Worm (Caenorhabditis elegans): ENCODE data around the gene srh-68.

Gene srh-68

ce11 chrII:12508650-12509049 lies 1.5 kb downstream of the srh-68 start, which contains the start of gene srh-67:
TSS of gene srh-67 (plus strand) at chrII:12508950.
- TF ChIP-seq fkh-4 (tag; optimal IDR thresholded peaks at IDR 0.05; ENCODE audit: borderline replicate concordance) (no peak), swsn-7 (tag; optimal IDR thresholded peaks at IDR 0.05) (no peak), tlp-1 (tag; optimal IDR thresholded peaks at IDR 0.05) (no peak)

- TF ChIP-seq mab-9 (GFP tag; IDR thresholded peaks at IDR 0.05) (no peak), nhr-85 (tag) (no peak), mdl-1 (tag; optimal IDR thresholded peaks at IDR 0.05) (no peak), zag-1 (tag; optimal IDR thresholded peaks at IDR 0.05) (no peak), fkh-8 (tag; optimal IDR thresholded peaks at IDR 0.05) (no peak), hlh-17 (GFP tag; optimal IDR thresholded peaks at IDR 0.05; ENCODE audit: borderline replicate concordance) (no peak), ceh-82 (tag; optimal IDR thresholded peaks at IDR 0.05) (no peak), unc-86 (tag; optimal IDR thresholded peaks at IDR 0.05) (no peak), egl-13 (tag; optimal IDR thresholded peaks at IDR 0.05) (no peak), pqm-1 (tag; optimal IDR thresholded peaks at IDR 0.05) (no peak)
These were observed 4.7 kb downstream of the srh-68 start, which contains the start of gene srh-73 for ce11 chrII:12511866-12512265. TSS of gene srh-73 (plus strand) at chrII:12512166.

- no peak for TF ChIP-seq lin-35 (GFP tag; optimal IDR thresholded peaks at IDR 0.05)
- TF ChIP-seq hlh-17 (GFP tag; optimal IDR thresholded peaks at IDR 0.05; ENCODE audit: borderline replicate concordance) = no peak
- no peak for TF ChIP-seq C04F5.9 (tag; optimal IDR thresholded peaks at IDR 0.05)
- TF ChIP-seq hlh-4 (tag; optimal IDR thresholded peaks at IDR 0.05) = no peak
- no peak for TF ChIP-seq pag-3 (tag; optimal IDR thresholded peaks at IDR 0.05; ENCODE audit: borderline replicate concordance, insufficient read depth)
- no peak for TF ChIP-seq sptf-1 (tag; optimal IDR thresholded peaks at IDR 0.05)
- no peak for TF ChIP-seq grh-1 (GFP tag; IDR thresholded peaks at IDR 0.05)
- TF ChIP-seq fkh-10 (GFP tag; optimal IDR thresholded peaks at IDR 0.05) = no peak
- no peak for TF ChIP-seq fos-1 (tag; optimal IDR thresholded peaks at IDR 0.05)
- no peak for TF ChIP-seq mep-1 (tag; optimal IDR thresholded peaks at IDR 0.05)
- TF ChIP-seq egl-13 (tag; optimal IDR thresholded peaks at IDR 0.05) = no peak
- no peak for TF ChIP-seq ceh-88 (GFP tag; IDR thresholded peaks at IDR 0.05)
- no peak for TF ChIP-seq ceh-82 (tag; optimal IDR thresholded peaks at IDR 0.05)
- TF ChIP-seq nhr-19 (GFP tag; conservative IDR thresholded peaks at IDR 0.05) = no peak
- no peak for TF ChIP-seq lsy-2 (tag; optimal IDR thresholded peaks at IDR 0.05)
- TF ChIP-seq ztf-11 (tag; optimal IDR thresholded peaks at IDR 0.05) = no peak
These were observed 7.5 kb downstream of the srh-68 start, which contains the start of gene srh-69 for ce11 chrII:12514620-12515019. TSS of gene srh-69 (minus strand) at chrII:12514720.

ce11 chrII:12516313-12516712 lies 9.2 kb downstream of the srh-68 start, which contains the start of gene srh-61:
TSS of gene srh-61 (minus strand) at chrII:12516413.
- no peak for TF ChIP-seq ceh-88 (GFP tag; IDR thresholded peaks at IDR 0.05)
- no peak for TF ChIP-seq pqm-1 (tag; optimal IDR thresholded peaks at IDR 0.05)
- no peak for TF ChIP-seq elt-2 (tag; optimal IDR thresholded peaks at IDR 0.05)
- TF ChIP-seq fkh-4 (tag; optimal IDR thresholded peaks at IDR 0.05; ENCODE audit: borderline replicate concordance) = no peak
- no peak for TF ChIP-seq fkh-10 (GFP tag; optimal IDR thresholded peaks at IDR 0.05)
- TF ChIP-seq ceh-90 (tag; optimal IDR thresholded peaks at IDR 0.05) = no peak
- TF ChIP-seq blmp-1 (tag; optimal IDR thresholded peaks at IDR 0.05) = no peak

ce11 chrII:12518008-12518407 lies 10.9 kb downstream of the srh-68 start:
- TF ChIP-seq ztf-11 (tag; optimal IDR thresholded peaks at IDR 0.05) (no peak), dsc-1 (tag; optimal IDR thresholded peaks at IDR 0.05) (no peak), nhr-90 (tag; optimal IDR thresholded peaks at IDR 0.05; ENCODE audit: poor library complexity) (no peak), mep-1 (tag; optimal IDR thresholded peaks at IDR 0.05) (no peak), lin-14 (GFP tag; optimal IDR thresholded peaks at IDR 0.05) (no peak), snu-23 (GFP tag; optimal IDR thresholded peaks at IDR 0.05) (no peak), sptf-1 (tag; optimal IDR thresholded peaks at IDR 0.05) (no peak), fos-1 (tag; optimal IDR thresholded peaks at IDR 0.05) (no peak), egl-27 (tag; optimal IDR thresholded peaks at IDR 0.05) (no peak)
